Fruit fly (Drosophila melanogaster) whole organism, embryonic: ENCODE results near the gene CG4629.

Experiments used
- Atf3 ChIP-seq: fragments of 200-800 bp; sonication (Bioruptor generic); optimal IDR thresholded peaks from 3 replicates; lab custom pipeline; 2016; ENCODE audit warnings: missing biosample characterization, missing genetic modification characterization
- BEAF-32 ChIP-seq: fragments of 200-800 bp; sonication (Bioruptor generic); optimal IDR thresholded peaks from 3 replicates; lab custom pipeline; 2017; ENCODE audit warnings: missing biosample characterization, missing genetic modification characterization, mild to moderate bottlenecking, moderate library complexity, missing genetic modification reagents
- Bgb ChIP-seq: fragments of 200-800 bp; sonication (Bioruptor generic); IDR thresholded peaks from 2 replicates; pipeline ENCODE4 v1.3.6; 2022; ENCODE audit warnings: missing biosample characterization, missing genetic modification characterization; ENCODE audit not compliant: partially characterized antibody
- CG10209 ChIP-seq: fragments of 200-800 bp; sonication (Bioruptor generic); optimal IDR thresholded peaks from 3 replicates; lab custom pipeline; 2017; ENCODE audit warnings: missing biosample characterization, mild to moderate bottlenecking, missing genetic modification characterization, missing genetic modification reagents
- CG10654 ChIP-seq: fragments of 200-800 bp; sonication (Bioruptor generic); optimal IDR thresholded peaks from 2 replicates; lab custom pipeline; 2016; ENCODE audit warnings: missing biosample characterization, missing genetic modification characterization
- CG11560 ChIP-seq: fragments of 200-800 bp; sonication (Bioruptor generic); IDR thresholded peaks from 3 replicates; pipeline ENCODE4 v1.3.6; 2022; ENCODE audit warnings: missing biosample characterization, missing genetic modification characterization
- CG12104 ChIP-seq: fragments of 200-800 bp; sonication (Bioruptor generic); optimal IDR thresholded peaks from 3 replicates; lab custom pipeline; 2016; ENCODE audit warnings: missing biosample characterization, missing genetic modification characterization
- CG1233 ChIP-seq: fragments of 200-800 bp; sonication (Bioruptor generic); optimal IDR thresholded peaks from 4 replicates; lab custom pipeline; 2018; ENCODE audit warnings: missing biosample characterization, mild to moderate bottlenecking, missing genetic modification characterization
- CG12942 ChIP-seq: fragments of 200-800 bp; sonication (Bioruptor generic); optimal IDR thresholded peaks from 3 replicates; lab custom pipeline; 2016; ENCODE audit warnings: missing biosample characterization, missing genetic modification characterization
- CG14860 ChIP-seq: fragments of 200-800 bp; sonication (Bioruptor generic); IDR thresholded peaks from 3 replicates; pipeline ENCODE4 v1.3.6; 2022; ENCODE audit warnings: missing biosample characterization, missing genetic modification characterization; ENCODE audit not compliant: partially characterized antibody
- CG17328 ChIP-seq: fragments of 200-800 bp; sonication (Bioruptor generic); IDR thresholded peaks from 2 replicates; pipeline ENCODE4 v1.3.6; 2022; ENCODE audit warnings: missing biosample characterization, missing genetic modification characterization
- CG1832 ChIP-seq: fragments of 200-800 bp; sonication (Bioruptor generic); optimal IDR thresholded peaks from 2 replicates; lab custom pipeline; 2017; ENCODE audit warnings: missing biosample characterization, mild to moderate bottlenecking, missing genetic modification characterization, inconsistent platforms
- CG18599 ChIP-seq: fragments of 200-800 bp; sonication (Bioruptor generic); optimal IDR thresholded peaks from 3 replicates; lab custom pipeline; 2017; ENCODE audit warnings: missing biosample characterization, missing genetic modification characterization, mild to moderate bottlenecking, moderate library complexity, missing genetic modification reagents
- CG3065 ChIP-seq: fragments of 200-800 bp; sonication (Bioruptor generic); optimal IDR thresholded peaks from 2 replicates; lab custom pipeline; 2016; ENCODE audit warnings: missing biosample characterization, missing genetic modification characterization
- CG32772 ChIP-seq: fragments of 200-800 bp; sonication (Bioruptor generic); IDR thresholded peaks from 2 replicates; pipeline ENCODE4 v1.3.6; 2022; ENCODE audit warnings: missing biosample characterization, missing genetic modification characterization
- CG43689 ChIP-seq: fragments of 200-800 bp; sonication (Bioruptor generic); IDR thresholded peaks from 2 replicates; pipeline ENCODE4 v1.3.6; 2022; ENCODE audit warnings: missing biosample characterization, missing genetic modification characterization
- CG6654 ChIP-seq: fragments of 200-800 bp; sonication (Bioruptor generic); optimal IDR thresholded peaks from 2 replicates; lab custom pipeline; 2017; ENCODE audit warnings: missing biosample characterization, mild to moderate bottlenecking, missing genetic modification characterization
- CG8281 ChIP-seq: fragments of 200-800 bp; sonication (Bioruptor generic); optimal IDR thresholded peaks from 2 replicates; lab custom pipeline; 2018; ENCODE audit warnings: missing biosample characterization, mild to moderate bottlenecking, missing genetic modification characterization, moderate library complexity
- Dip3 ChIP-seq: fragments of 200-800 bp; sonication (Bioruptor generic); optimal IDR thresholded peaks from 3 replicates; lab custom pipeline; 2016; ENCODE audit warnings: missing biosample characterization, missing genetic modification characterization
- E2f1 ChIP-seq: fragments of 200-800 bp; sonication (Bioruptor generic); IDR thresholded peaks from 2 replicates; pipeline ENCODE4 v1.3.6; 2022; ENCODE audit warnings: missing biosample characterization, missing genetic modification characterization
- H15 ChIP-seq: fragments of 200-800 bp; sonication (Bioruptor generic); IDR thresholded peaks from 3 replicates; pipeline ENCODE4 v1.3.6; 2022; ENCODE audit warnings: missing biosample characterization, missing genetic modification characterization
- Hr39 ChIP-seq: fragments of >200 bp; optimal IDR thresholded peaks from 2 replicates; lab custom pipeline; 2017
- Hr78 ChIP-seq, 2 experiments: fragments of 200-800 bp in 1 of 2; fragments of >200 bp in 1 of 2; sonication (Bioruptor generic) in 1 of 2; optimal IDR thresholded peaks; 2 replicates each; lab custom pipeline; 2017 to 2019; ENCODE audit warnings: missing biosample characterization in 2 of 2, missing genetic modification characterization in 2 of 2, mild to moderate bottlenecking in 1 of 2, moderate library complexity in 1 of 2
- MBD-R2 ChIP-seq: fragments of 200-800 bp; sonication (Bioruptor generic); IDR thresholded peaks from 2 replicates; pipeline ENCODE4 v1.3.6; 2022; ENCODE audit warnings: missing biosample characterization, missing genetic modification characterization
- Max ChIP-seq: fragments of 200-800 bp; sonication (Bioruptor generic); optimal IDR thresholded peaks from 2 replicates; lab custom pipeline; 2016; ENCODE audit warnings: missing biosample characterization, mild to moderate bottlenecking, missing genetic modification characterization
- Mrtf ChIP-seq: fragments of 200-800 bp; sonication (Bioruptor generic); IDR thresholded peaks from 3 replicates; pipeline ENCODE4 v1.3.6; 2022; ENCODE audit warnings: missing biosample characterization, missing genetic modification characterization
- NFAT ChIP-seq: fragments of 200-800 bp; sonication (Bioruptor generic); IDR thresholded peaks from 2 replicates; pipeline ENCODE4 v1.3.6; 2022; ENCODE audit warnings: missing biosample characterization, missing genetic modification characterization
- Neu2 ChIP-seq: fragments of 200-800 bp; sonication (Bioruptor generic); optimal IDR thresholded peaks from 3 replicates; lab custom pipeline; 2016; ENCODE audit warnings: missing biosample characterization, missing genetic modification characterization, borderline replicate concordance
- Ptx1 ChIP-seq: fragments of 200-800 bp; sonication (Bioruptor generic); IDR thresholded peaks from 2 replicates; pipeline ENCODE4 v1.3.6; 2022; ENCODE audit warnings: missing biosample characterization, missing genetic modification characterization
- Rx ChIP-seq: fragments of 200-800 bp; sonication (Bioruptor generic); IDR thresholded peaks from 2 replicates; pipeline ENCODE4 v1.3.6; 2022; ENCODE audit warnings: missing biosample characterization, missing genetic modification characterization
- Six4 ChIP-seq: fragments of 200-800 bp; sonication (Bioruptor generic); optimal IDR thresholded peaks from 2 replicates; lab custom pipeline; 2016; ENCODE audit warnings: missing biosample characterization, missing genetic modification characterization
- Sox100B ChIP-seq: fragments of 200-800 bp; sonication (Bioruptor generic); optimal IDR thresholded peaks from 3 replicates; lab custom pipeline; 2018; ENCODE audit warnings: missing biosample characterization, mild to moderate bottlenecking, missing genetic modification characterization
- al ChIP-seq: fragments of 200-800 bp; sonication (Bioruptor generic); IDR thresholded peaks from 2 replicates; pipeline ENCODE4 v1.3.6; 2022; ENCODE audit warnings: missing biosample characterization, missing genetic modification characterization
- az2 ChIP-seq: fragments of 200-800 bp; sonication (Bioruptor generic); optimal IDR thresholded peaks from 3 replicates; lab custom pipeline; 2016; ENCODE audit warnings: missing biosample characterization, missing genetic modification characterization
- bab2 ChIP-seq: fragments of 200-800 bp; sonication (Bioruptor generic); optimal IDR thresholded peaks from 2 replicates; lab custom pipeline; 2016; ENCODE audit warnings: missing biosample characterization, missing genetic modification characterization
- bbx ChIP-seq: fragments of 200-800 bp; sonication (Bioruptor generic); IDR thresholded peaks from 2 replicates; pipeline ENCODE4 v1.3.6; 2022; ENCODE audit warnings: missing biosample characterization, missing genetic modification characterization; ENCODE audit not compliant: partially characterized antibody
- dimm ChIP-seq: fragments of 200-800 bp; sonication (Bioruptor generic); IDR thresholded peaks from 2 replicates; pipeline ENCODE4 v1.3.6; 2022; ENCODE audit warnings: missing biosample characterization, missing genetic modification characterization
- disco-r ChIP-seq: fragments of 200-800 bp; sonication (Bioruptor generic); optimal IDR thresholded peaks from 2 replicates; lab custom pipeline; 2016; ENCODE audit warnings: missing biosample characterization, missing genetic modification characterization
- fd96Cb ChIP-seq: fragments of 200-800 bp; sonication (Bioruptor generic); optimal IDR thresholded peaks from 2 replicates; lab custom pipeline; 2018; ENCODE audit warnings: missing biosample characterization, mild to moderate bottlenecking, missing genetic modification characterization, moderate library complexity
- gro ChIP-seq: fragments of 200-800 bp; sonication (Bioruptor generic); optimal IDR thresholded peaks from 2 replicates; lab custom pipeline; 2016; ENCODE audit warnings: missing biosample characterization, missing genetic modification characterization
- kah ChIP-seq: fragments of 200-800 bp; sonication (Bioruptor generic); optimal IDR thresholded peaks from 2 replicates; lab custom pipeline; 2018; ENCODE audit warnings: missing biosample characterization, mild to moderate bottlenecking, missing genetic modification characterization
- ken ChIP-seq: fragments of 200-800 bp; sonication (Bioruptor generic); IDR thresholded peaks from 3 replicates; pipeline ENCODE4 v1.3.6; 2022; ENCODE audit warnings: missing biosample characterization, missing genetic modification characterization
- klu ChIP-seq: fragments of 200-800 bp; sonication (Bioruptor generic); IDR thresholded peaks from 2 replicates; pipeline ENCODE4 v1.3.6; 2022; ENCODE audit warnings: missing biosample characterization, missing genetic modification characterization
- oc ChIP-seq: fragments of 200-800 bp; sonication (Bioruptor generic); optimal IDR thresholded peaks from 2 replicates; lab custom pipeline; 2018; ENCODE audit warnings: missing biosample characterization, mild to moderate bottlenecking, missing genetic modification characterization, moderate library complexity
- schlank ChIP-seq: fragments of 200-800 bp; sonication (Bioruptor generic); optimal IDR thresholded peaks from 2 replicates; lab custom pipeline; 2018; ENCODE audit warnings: missing biosample characterization, mild to moderate bottlenecking, missing genetic modification characterization
- sisA ChIP-seq: fragments of 200-800 bp; sonication (Bioruptor generic); IDR thresholded peaks from 2 replicates; pipeline ENCODE4 v1.3.6; 2022; ENCODE audit warnings: missing biosample characterization, missing genetic modification characterization
- slp2 ChIP-seq: fragments of 200-800 bp; sonication (Bioruptor generic); optimal IDR thresholded peaks from 2 replicates; lab custom pipeline; 2016; ENCODE audit warnings: missing biosample characterization, missing genetic modification characterization
- so ChIP-seq: fragments of 200-800 bp; sonication (Bioruptor generic); IDR thresholded peaks from 3 replicates; pipeline ENCODE4 v1.3.6; 2022; ENCODE audit warnings: missing biosample characterization, missing genetic modification characterization
- tgo ChIP-seq: fragments of 200-800 bp; sonication (Bioruptor generic); IDR thresholded peaks from 3 replicates; pipeline ENCODE4 v1.3.6; 2022; ENCODE audit warnings: missing biosample characterization, missing genetic modification characterization
- trem ChIP-seq: fragments of 200-800 bp; optimal IDR thresholded peaks from 3 replicates; lab custom pipeline; 2019; ENCODE audit warnings: missing biosample characterization, mild to moderate bottlenecking, missing genetic modification characterization, moderate library complexity
- yki ChIP-seq: fragments of >200 bp; optimal IDR thresholded peaks from 3 replicates; lab custom pipeline; 2018
- zfh1 ChIP-seq: fragments of 200-800 bp; sonication (Bioruptor generic); IDR thresholded peaks from 3 replicates; pipeline ENCODE4 v1.3.6; 2022; ENCODE audit warnings: missing biosample characterization, missing genetic modification characterization

The CG4629 gene

DNA sequence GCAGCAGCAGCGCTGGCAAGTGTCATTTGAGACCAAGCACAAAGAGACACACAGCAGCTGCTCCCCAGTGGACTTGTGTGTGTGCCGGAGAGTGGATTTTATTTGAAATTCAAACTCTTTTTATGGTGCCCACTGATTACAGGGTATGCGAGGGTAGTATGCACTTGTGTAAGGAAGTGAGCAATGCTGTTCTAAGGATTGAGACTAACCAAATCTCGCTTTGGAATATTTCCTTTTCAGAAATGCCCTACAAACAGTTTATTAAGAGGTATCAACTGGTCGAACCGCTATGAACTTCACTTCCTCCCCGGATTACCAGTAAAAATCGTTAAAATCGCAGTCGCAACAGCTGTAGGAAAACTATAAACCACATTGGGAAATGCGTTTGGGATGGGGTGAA is 26.6 kb downstream of the CG4629 start (continued):
- TF ChIP-seq zfh1 (GFP tag; lab: Robert Waterston, UW) (peak; percentile 98), Hr78 (GFP tag; optimal IDR thresholded peaks at IDR 0.05; lab: Kevin White, UChicago) (peak in 1 of 2 experiments; percentile 68), CG6654 (GFP tag; lab: Kevin White, UChicago) (peak; percentile 65), disco-r (GFP tag; lab: Kevin White, UChicago) (peak; percentile 84), fd96Cb (tag; lab: Kevin White, UChicago) (peak; percentile 95), CG17328 (peak; percentile 97), yki (lab: Kevin White, UChicago) (no peak), schlank (tag; lab: Kevin White, UChicago) (peak; percentile 41), Bgb (no peak), kah (GFP tag; lab: Kevin White, UChicago) (peak; percentile 68), trem (tag; lab: Kevin White, UChicago) (peak; percentile 88), bab2 (GFP tag; lab: Kevin White, UChicago) (peak; percentile 93), CG1233 (peak; percentile 81), CG12104 (GFP tag; lab: Kevin White, UChicago) (peak; percentile 74), CG1832 (GFP tag; lab: Kevin White, UChicago) (no peak), E2f1 (GFP tag; lab: Robert Waterston, UW) (peak; percentile 91), Hr39 (lab: Kevin White, UChicago) (no peak), BEAF-32 (GFP tag; lab: Kevin White, UChicago) (no peak), sisA (GFP tag; lab: Robert Waterston, UW) (peak; percentile 97), CG3065 (GFP tag; lab: Kevin White, UChicago) (peak; percentile 88), az2 (GFP tag; lab: Kevin White, UChicago) (peak; percentile 97), Neu2 (GFP tag; lab: Kevin White, UChicago) (peak; percentile 75), dimm (GFP tag; lab: Robert Waterston, UW) (peak; percentile 90), oc (tag; lab: Kevin White, UChicago) (peak; percentile 95), CG32772 (GFP tag; lab: Robert Waterston, UW) (peak; percentile 95), al (GFP tag; lab: Robert Waterston, UW) (peak; percentile 43; the same call in 1 of the 2 replicates), CG8281 (peak; percentile 61), so (GFP tag; lab: Robert Waterston, UW) (peak; percentile 91; the same call in 2 of the 3 replicates), CG10209 (peak; percentile 92), CG43689 (peak; percentile 74), Sox100B (GFP tag; lab: Kevin White, UChicago) (no peak), Max (GFP tag; lab: Kevin White, UChicago) (peak; percentile 78), bbx (GFP tag; lab: Robert Waterston, UW) (no peak), Mrtf (GFP tag; lab: Robert Waterston, UW) (peak; percentile 92), klu (GFP tag; lab: Robert Waterston, UW) (peak; percentile 75), Ptx1 (peak; percentile 95), CG10654 (GFP tag; lab: Kevin White, UChicago) (peak; percentile 94), Dip3 (GFP tag; lab: Kevin White, UChicago) (peak; percentile 71), H15 (peak; percentile 91), slp2 (GFP tag; lab: Kevin White, UChicago) (peak; percentile 94), Six4 (GFP tag; lab: Kevin White, UChicago) (peak; percentile 94), MBD-R2 (GFP tag; lab: Robert Waterston, UW) (peak; percentile 60; the same call in 1 of the 2 replicates), Rx (GFP tag; lab: Robert Waterston, UW) (peak; percentile 94), CG11560 (peak; percentile 77; the same call in 2 of the 3 replicates), CG12942 (peak; percentile 91), CG14860 (no peak), Atf3 (GFP tag; lab: Kevin White, UChicago) (peak; percentile 96), NFAT (GFP tag; lab: Robert Waterston, UW) (peak; percentile 63; the same call in 1 of the 2 replicates), CG18599 (GFP tag; lab: Kevin White, UChicago) (peak; percentile 73), ken (GFP tag; lab: Robert Waterston, UW) (peak; percentile 96), tgo (GFP tag; lab: Robert Waterston, UW) (peak; percentile 92), gro (GFP tag; lab: Kevin White, UChicago) (peak; percentile 62)
